Worm (Caenorhabditis elegans) whole organism, mixed stage, embryonic: Measurements from ENCODE around the gene lmtr-3.
A peak's percentile ranks its signal among the peaks of the same experiment; 100 is the strongest.
"Not testable (repeated sequence)": the region's sequence is repeated elsewhere in the genome, so short reads cannot be mapped to it uniquely, and the experiment has no call there.

Experiments used
- M03D4.4 ChIP-seq: sonication (generic microtip); optimal IDR thresholded peaks from 2 replicates; lab custom pipeline; 2017; ENCODE audit warnings: mild to moderate bottlenecking, missing genetic modification characterization, missing compliant biosample characterization
- bed-3 ChIP-seq: fragments of 200-800 bp; sonication (Bioruptor generic); optimal IDR thresholded peaks from 3 replicates; lab custom pipeline; 2018; ENCODE audit warnings: mild to moderate bottlenecking, missing genetic modification characterization, moderate library complexity, missing compliant biosample characterization
- blmp-1 ChIP-seq: fragments of 150-350 bp; optimal IDR thresholded peaks from 2 replicates; lab custom pipeline; 2014; ENCODE audit warnings: missing biosample characterization, missing genetic modification characterization
- ceh-39 ChIP-seq: fragments of 150-350 bp; optimal IDR thresholded peaks from 2 replicates; lab custom pipeline; 2014; ENCODE audit warnings: missing biosample characterization, missing genetic modification characterization
- ceh-43 ChIP-seq: fragments of 200-800 bp; sonication (Bioruptor generic); optimal IDR thresholded peaks from 2 replicates; lab custom pipeline; 2018; ENCODE audit warnings: mild to moderate bottlenecking, missing genetic modification characterization, moderate library complexity, missing compliant biosample characterization
- ceh-83 ChIP-seq: fragments of 200-800 bp; sonication (Bioruptor generic); optimal IDR thresholded peaks from 2 replicates; lab custom pipeline; 2018; ENCODE audit warnings: mild to moderate bottlenecking, missing genetic modification characterization, missing compliant biosample characterization
- ces-1 ChIP-seq: fragments of 150-350 bp; optimal IDR thresholded peaks from 2 replicates; lab custom pipeline; 2014; ENCODE audit warnings: missing biosample characterization, missing genetic modification reagents, missing genetic modification characterization
- cnd-1 ChIP-seq: fragments of 200-800 bp; sonication (Bioruptor generic); optimal IDR thresholded peaks from 2 replicates; lab custom pipeline; 2018; ENCODE audit warnings: mild to moderate bottlenecking, missing genetic modification characterization, missing compliant biosample characterization
- drap-1 ChIP-seq: fragments of 200-800 bp; sonication (Bioruptor generic); optimal IDR thresholded peaks from 3 replicates; lab custom pipeline; 2018; ENCODE audit warnings: mild to moderate bottlenecking, missing genetic modification characterization, missing compliant biosample characterization
- elt-1 ChIP-seq: sonication (generic microtip); optimal IDR thresholded peaks from 2 replicates; lab custom pipeline; 2017; ENCODE audit warnings: missing genetic modification characterization, mild to moderate bottlenecking, missing compliant biosample characterization, antibody characterized with exemption, moderate library complexity, borderline replicate concordance; ENCODE audit not compliant: insufficient read depth
- elt-3 ChIP-seq: fragments of 150-350 bp; optimal IDR thresholded peaks from 2 replicates; lab custom pipeline; 2014; ENCODE audit warnings: missing biosample characterization, missing genetic modification characterization
- flh-1 ChIP-seq: fragments of 200-800 bp; sonication (Bioruptor generic); optimal IDR thresholded peaks from 2 replicates; lab custom pipeline; 2018; ENCODE audit warnings: mild to moderate bottlenecking, missing genetic modification characterization, moderate library complexity, missing compliant biosample characterization
- ham-2 ChIP-seq: fragments of 200-800 bp; sonication (Bioruptor generic); optimal IDR thresholded peaks from 2 replicates; lab custom pipeline; 2018; ENCODE audit warnings: mild to moderate bottlenecking, missing genetic modification characterization, missing compliant biosample characterization
- hlh-1 ChIP-seq: fragments of 150-350 bp; optimal IDR thresholded peaks from 2 replicates; lab custom pipeline; 2014; ENCODE audit warnings: missing biosample characterization, missing genetic modification reagents, missing genetic modification characterization
- lin-13 ChIP-seq: fragments of 150-350 bp; optimal IDR thresholded peaks from 2 replicates; lab custom pipeline; 2014; ENCODE audit warnings: missing biosample characterization, missing genetic modification characterization
- lin-32 ChIP-seq: fragments of 200-800 bp; sonication (Bioruptor generic); optimal IDR thresholded peaks from 2 replicates; lab custom pipeline; 2018; ENCODE audit warnings: mild to moderate bottlenecking, missing genetic modification characterization, missing compliant biosample characterization
- lsy-2 ChIP-seq: fragments of 150-350 bp; optimal IDR thresholded peaks from 2 replicates; lab custom pipeline; 2014; ENCODE audit warnings: missing biosample characterization, missing genetic modification characterization
- mab-5 ChIP-seq: fragments of 150-350 bp; optimal IDR thresholded peaks from 2 replicates; lab custom pipeline; 2014; ENCODE audit warnings: missing biosample characterization, missing genetic modification characterization
- mep-1 ChIP-seq: fragments of 150-350 bp; optimal IDR thresholded peaks from 2 replicates; lab custom pipeline; 2017; ENCODE audit warnings: missing biosample characterization, missing genetic modification reagents, missing genetic modification characterization, inconsistent platforms
- mls-2 ChIP-seq: sonication (generic microtip); optimal IDR thresholded peaks from 2 replicates; lab custom pipeline; 2016; ENCODE audit warnings: mild to moderate bottlenecking, missing genetic modification characterization, moderate library complexity, missing compliant biosample characterization
- nhr-12 ChIP-seq: fragments of 150-350 bp; optimal IDR thresholded peaks from 2 replicates; lab custom pipeline; 2014; ENCODE audit warnings: missing biosample characterization, missing genetic modification characterization
- nhr-2 ChIP-seq: fragments of 150-350 bp; optimal IDR thresholded peaks from 2 replicates; lab custom pipeline; 2014; ENCODE audit warnings: missing biosample characterization, missing genetic modification characterization
- nhr-237 ChIP-seq: fragments of 150-350 bp; optimal IDR thresholded peaks from 2 replicates; lab custom pipeline; 2014; ENCODE audit warnings: missing biosample characterization, missing genetic modification characterization
- nhr-28 ChIP-seq: fragments of 150-350 bp; optimal IDR thresholded peaks from 2 replicates; lab custom pipeline; 2014; ENCODE audit warnings: missing biosample characterization, missing genetic modification characterization
- nhr-76 ChIP-seq: sonication (generic microtip); optimal IDR thresholded peaks from 2 replicates; lab custom pipeline; 2017; ENCODE audit warnings: missing biosample characterization, missing genetic modification characterization
- pha-4 ChIP-seq: fragments of 150-350 bp; optimal IDR thresholded peaks from 2 replicates; lab custom pipeline; 2018; ENCODE audit warnings: missing biosample characterization, missing genetic modification reagents, missing genetic modification characterization
- sem-2 ChIP-seq: fragments of 200-800 bp; sonication (Bioruptor generic); optimal IDR thresholded peaks from 2 replicates; lab custom pipeline; 2018; ENCODE audit warnings: mild to moderate bottlenecking, missing genetic modification characterization, missing compliant biosample characterization
- snpc-4 ChIP-seq: fragments of 150-350 bp; optimal IDR thresholded peaks from 2 replicates; lab custom pipeline; 2014; ENCODE audit warnings: missing biosample characterization, missing genetic modification characterization
- sptf-1 ChIP-seq: sonication (generic microtip); optimal IDR thresholded peaks from 2 replicates; lab custom pipeline; 2017; ENCODE audit warnings: mild to moderate bottlenecking, missing genetic modification characterization, moderate library complexity, missing compliant biosample characterization
- tbx-8 ChIP-seq: fragments of 200-800 bp; sonication (Bioruptor generic); optimal IDR thresholded peaks from 2 replicates; lab custom pipeline; 2018; ENCODE audit warnings: mild to moderate bottlenecking, missing genetic modification characterization, moderate library complexity, missing compliant biosample characterization
- unc-120 ChIP-seq: sonication (generic microtip); optimal IDR thresholded peaks from 2 replicates; lab custom pipeline; 2017; ENCODE audit warnings: missing genetic modification characterization, missing compliant biosample characterization; ENCODE audit not compliant: poor library complexity, severe bottlenecking
- unc-39 ChIP-seq: fragments of 150-350 bp; optimal IDR thresholded peaks from 2 replicates; lab custom pipeline; 2014; ENCODE audit warnings: missing biosample characterization, missing genetic modification characterization
- unc-62 ChIP-seq: fragments of 150-350 bp; optimal IDR thresholded peaks from 2 replicates; lab custom pipeline; 2014; ENCODE audit warnings: missing biosample characterization, missing genetic modification reagents, missing genetic modification characterization
- zip-8 ChIP-seq: fragments of 150-350 bp; optimal IDR thresholded peaks from 2 replicates; lab custom pipeline; 2014; ENCODE audit warnings: missing biosample characterization, missing genetic modification characterization
- ztf-11 ChIP-seq: fragments of 150-350 bp; optimal IDR thresholded peaks from 2 replicates; lab custom pipeline; 2014; ENCODE audit warnings: missing biosample characterization, missing genetic modification characterization

Gene lmtr-3

DNA sequence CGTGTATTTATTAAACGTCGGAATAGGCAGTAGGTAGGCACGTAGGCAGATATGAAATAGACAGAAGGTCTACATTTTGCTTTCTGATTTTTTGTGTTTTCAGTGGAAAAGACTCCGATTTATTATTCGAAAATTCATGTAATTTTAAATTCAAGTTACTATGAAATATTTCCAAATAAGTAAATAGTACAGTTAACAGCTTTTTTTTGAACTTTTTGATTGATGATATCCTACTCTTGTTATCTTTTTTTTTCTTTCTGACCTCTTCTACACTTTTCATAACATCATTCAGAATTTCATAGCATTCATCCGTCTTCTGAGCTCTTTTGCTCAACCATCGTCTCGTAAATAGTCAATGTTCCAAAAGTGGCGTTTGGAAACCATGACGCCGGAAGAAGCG is 25.4 kb upstream of the lmtr-3 start, which contains the start of gene cdkl-1:
Gene cdkl-1, plus strand, starts transcription at position 301 of the 400 bp plus-strand sequence.
- TF ChIP-seq mab-5 (tag; lab: Kevin White, UChicago) (no peak), blmp-1 (tag; lab: Kevin White, UChicago) (no peak), ces-1 (GFP tag; lab: Kevin White, UChicago) (no peak), unc-39 (tag; lab: Kevin White, UChicago) (no peak), tbx-8 (GFP tag; lab: Kevin White, UChicago) (no peak), ceh-39 (tag; lab: Kevin White, UChicago) (no peak), sem-2 (GFP tag; lab: Kevin White, UChicago) (no peak), ztf-11 (tag; lab: Kevin White, UChicago) (no peak), zip-8 (tag; lab: Kevin White, UChicago) (no peak), sptf-1 (no peak), elt-3 (no peak), flh-1 (GFP tag; lab: Kevin White, UChicago) (no peak), ceh-43 (GFP tag; lab: Kevin White, UChicago) (no peak), elt-1 (tag; lab: Kevin White, UChicago) (no peak), hlh-1 (tag; lab: Kevin White, UChicago) (no peak), ceh-83 (GFP tag; lab: Kevin White, UChicago) (no peak), lsy-2 (tag; lab: Kevin White, UChicago) (no peak), cnd-1 (tag; lab: Kevin White, UChicago) (no peak), nhr-28 (tag; lab: Kevin White, UChicago) (no peak), lin-32 (GFP tag; lab: Kevin White, UChicago) (no peak)

DNA sequence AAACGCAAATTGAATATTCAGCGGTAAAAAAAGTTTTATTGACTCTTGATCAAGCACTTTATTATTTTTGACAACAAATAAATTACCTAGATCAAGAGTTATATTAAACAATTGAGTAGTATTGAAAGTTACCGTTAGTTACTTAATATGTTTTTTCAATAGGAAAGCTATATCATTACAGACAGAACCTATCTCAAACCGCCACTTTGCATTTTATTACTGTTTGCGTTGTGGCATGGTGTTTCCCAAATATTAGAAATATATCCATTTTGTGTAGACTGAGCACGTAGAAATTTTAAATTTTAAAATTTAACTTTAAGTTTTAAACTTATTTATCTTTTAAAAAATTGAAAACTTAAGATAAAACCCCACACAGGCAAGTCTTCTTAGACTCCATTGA is 19.6 kb upstream of the lmtr-3 start:
- TF ChIP-seq snpc-4 (no peak), tbx-8 (GFP tag; lab: Kevin White, UChicago) (no peak), lin-32 (GFP tag; lab: Kevin White, UChicago) (no peak), elt-3 (no peak), ceh-39 (tag; lab: Kevin White, UChicago) (no peak), ceh-43 (GFP tag; lab: Kevin White, UChicago) (no peak), pha-4 (tag; lab: Kevin White, UChicago) (no peak), lin-13 (no peak), flh-1 (GFP tag; lab: Kevin White, UChicago) (no peak), nhr-76 (no peak), nhr-237 (no peak), bed-3 (GFP tag; lab: Kevin White, UChicago) (no peak), blmp-1 (tag; lab: Kevin White, UChicago) (no peak), nhr-28 (tag; lab: Kevin White, UChicago) (no peak), mls-2 (tag; lab: Kevin White, UChicago) (no peak), M03D4.4 (tag; lab: Kevin White, UChicago) (no peak), sem-2 (GFP tag; lab: Kevin White, UChicago) (no peak), cnd-1 (tag; lab: Kevin White, UChicago) (no peak), drap-1 (GFP tag; lab: Kevin White, UChicago) (no peak), ceh-83 (GFP tag; lab: Kevin White, UChicago) (no peak)

DNA sequence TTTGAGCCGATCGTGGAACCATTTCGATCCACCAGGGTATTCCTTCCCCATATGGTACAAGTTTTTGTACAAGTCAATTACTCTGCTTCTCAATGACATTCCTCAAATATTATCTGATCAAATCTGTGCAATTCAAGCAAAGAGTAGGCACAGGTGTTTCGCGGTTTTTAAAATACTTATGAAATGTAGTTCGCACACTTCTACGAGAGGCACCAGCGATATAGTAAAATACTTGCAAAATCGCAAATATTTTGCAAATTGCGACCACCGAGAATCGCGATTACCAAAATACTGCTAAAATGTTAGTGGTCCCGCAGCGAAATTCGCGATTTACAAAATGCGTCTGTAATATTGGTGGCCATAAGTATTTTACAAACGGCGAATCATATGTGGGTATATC is 14.3 kb upstream of the lmtr-3 start, which contains the start of gene Y42A5A.5:
Gene Y42A5A.5, minus strand, starts transcription at position 101 of the 400 bp plus-strand sequence.
- TF ChIP-seq snpc-4; tbx-8 (GFP tag; lab: Kevin White, UChicago); nhr-76: not testable (repeated sequence)

DNA sequence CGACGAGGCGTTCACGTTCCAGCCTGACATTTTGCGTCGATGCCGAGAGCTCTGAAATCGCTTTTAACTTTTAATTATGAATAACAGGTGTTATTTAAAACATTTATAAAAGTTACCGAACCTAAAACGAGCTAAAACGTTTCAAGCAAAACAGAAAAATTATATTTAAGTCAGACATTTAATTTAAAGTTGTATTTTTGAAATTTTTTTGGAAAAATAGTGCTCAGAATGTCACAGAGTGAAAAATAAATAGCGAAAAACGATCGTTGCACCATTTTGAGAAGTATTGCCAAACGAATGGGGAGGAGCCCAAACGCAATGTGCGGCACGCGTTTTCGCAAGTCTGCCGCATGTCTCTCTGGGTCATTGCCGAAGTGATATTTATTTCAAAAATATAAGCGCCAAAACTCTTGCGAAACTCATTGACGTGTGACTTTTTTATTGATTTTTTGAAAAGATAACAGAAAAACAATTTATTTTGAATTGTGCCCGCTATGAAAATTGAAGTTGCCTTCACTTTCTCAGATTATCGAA is 10.9 kb upstream of the lmtr-3 start, which contains the start of gene erfa-3:
Gene erfa-3, minus strand, starts transcription at position 51 of the 534 bp plus-strand sequence.
- TF ChIP-seq elt-1 (tag; lab: Kevin White, UChicago), result peak; percentile 37
- TF ChIP-seq unc-62 (GFP tag; lab: Kevin White, UChicago), result no peak
- TF ChIP-seq sem-2 (GFP tag; lab: Kevin White, UChicago), result peak; percentile 52
- peak; percentile 79 for TF ChIP-seq nhr-76
- TF ChIP-seq nhr-2 (tag; lab: Kevin White, UChicago), result no peak
- TF ChIP-seq ceh-43 (GFP tag; lab: Kevin White, UChicago), result peak; percentile 84
- no peak for TF ChIP-seq elt-3
- TF ChIP-seq lsy-2 (tag; lab: Kevin White, UChicago), result peak; percentile 33
- peak; percentile 58 for TF ChIP-seq hlh-1 (tag; lab: Kevin White, UChicago)
- TF ChIP-seq nhr-12, result peak; percentile 12
- TF ChIP-seq cnd-1 (tag; lab: Kevin White, UChicago), result peak; percentile 50
- TF ChIP-seq nhr-237, result no peak
- TF ChIP-seq ztf-11 (tag; lab: Kevin White, UChicago), result peak; percentile 82
- TF ChIP-seq lin-32 (GFP tag; lab: Kevin White, UChicago), result no peak
- TF ChIP-seq ces-1 (GFP tag; lab: Kevin White, UChicago), result peak; percentile 13
- TF ChIP-seq ceh-39 (tag; lab: Kevin White, UChicago), result no peak
- TF ChIP-seq bed-3 (GFP tag; lab: Kevin White, UChicago), result peak; percentile 65
- TF ChIP-seq mab-5 (tag; lab: Kevin White, UChicago), result no peak
- TF ChIP-seq nhr-28 (tag; lab: Kevin White, UChicago), result peak; percentile 26
- TF ChIP-seq unc-120, result peak; percentile 79
- peak; percentile 86 for TF ChIP-seq M03D4.4 (tag; lab: Kevin White, UChicago)
- peak; percentile 69 for TF ChIP-seq lin-13
- peak; percentile 90 for TF ChIP-seq sptf-1
- peak; percentile 53 for TF ChIP-seq pha-4 (tag; lab: Kevin White, UChicago)
- peak; percentile 28 for TF ChIP-seq ham-2 (GFP tag; lab: Kevin White, UChicago)
- TF ChIP-seq unc-39 (tag; lab: Kevin White, UChicago), result no peak
- TF ChIP-seq zip-8 (tag; lab: Kevin White, UChicago), result no peak
- peak; percentile 47 for TF ChIP-seq tbx-8 (GFP tag; lab: Kevin White, UChicago)
- no peak for TF ChIP-seq blmp-1 (tag; lab: Kevin White, UChicago)
- peak; percentile 65 for TF ChIP-seq drap-1 (GFP tag; lab: Kevin White, UChicago)
- TF ChIP-seq ceh-83 (GFP tag; lab: Kevin White, UChicago), result peak; percentile 88
- peak; percentile 88 for TF ChIP-seq mls-2 (tag; lab: Kevin White, UChicago)
- no peak for TF ChIP-seq snpc-4
- TF ChIP-seq flh-1 (GFP tag; lab: Kevin White, UChicago), result no peak
- peak; percentile 68 for TF ChIP-seq mep-1
- TF ChIP-seq, all 35 proteins: peak for 23
